Comparison of ENCODE assay signal across 2 fruit fly cellular contexts in the genomic region with DNA sequence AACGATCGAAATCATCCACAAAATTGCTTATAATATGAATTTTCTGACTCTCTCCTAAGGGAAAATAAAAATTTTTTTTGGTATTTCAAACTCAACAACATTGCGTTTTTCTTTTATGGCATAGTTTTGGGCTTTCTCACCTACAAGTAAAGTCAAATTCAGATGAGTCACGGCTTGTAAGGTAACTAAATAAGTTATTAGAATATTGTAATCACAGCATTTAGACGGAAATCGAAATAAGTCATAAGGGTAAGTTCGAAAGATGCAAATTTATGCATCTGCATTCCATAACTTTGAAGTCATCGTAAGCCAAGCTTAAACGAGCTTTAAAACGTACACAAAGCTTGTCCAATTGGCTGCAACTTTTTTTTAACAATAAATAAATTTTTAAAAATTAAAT.
TF ChIP-seq lines count a peak whose summit lies in the region.

No protein-coding gene starts in this region.

- TF ChIP-seq CTCF in whole organism, embryonic (GFP tag; optimal IDR thresholded peaks at IDR 0.05; lab: Kevin White, UChicago), result peak; percentile 31

TF ChIP-seq in whole organism, adult, 20 proteins besides CTCF, POLR2A, EP300 and RAD21:
- TF ChIP-seq CG1620 (GFP tag; optimal IDR thresholded peaks at IDR 0.05; lab: Kevin White, UChicago) (no peak), CG7101 (tag; optimal IDR thresholded peaks at IDR 0.05; lab: Kevin White, UChicago) (no peak), kay (GFP tag; lab: Kevin White, UChicago; ENCODE audit: borderline replicate concordance) (peak; percentile 78), Crg-1 (GFP tag; optimal IDR thresholded peaks at IDR 0.05; lab: Kevin White, UChicago) (no peak), toe (GFP tag; optimal IDR thresholded peaks at IDR 0.05; lab: Kevin White, UChicago) (no peak)

TF ChIP-seq in whole organism, embryonic, 481 proteins besides CTCF, POLR2A, EP300 and RAD21:
- TF ChIP-seq GATAe (GFP tag; conservative IDR thresholded peaks at IDR 0.05; lab: Robert Waterston, UW) (no peak), CG34224 (GFP tag; IDR thresholded peaks at IDR 0.05; lab: Robert Waterston, UW; ENCODE audit: partially characterized antibody) (no peak), CG4820 (GFP tag; optimal IDR thresholded peaks at IDR 0.05; lab: Kevin White, UChicago) (no peak), CG3995 (GFP tag; optimal IDR thresholded peaks at IDR 0.05; lab: Kevin White, UChicago) (peak; percentile 89), CG18476 (GFP tag; optimal IDR thresholded peaks at IDR 0.05; lab: Kevin White, UChicago) (no peak), kay (GFP tag; optimal IDR thresholded peaks at IDR 0.05; lab: Kevin White, UChicago) (peak; percentile 63), CG12942 (GFP tag; optimal IDR thresholded peaks at IDR 0.05; lab: Kevin White, UChicago) (no peak), dimm (GFP tag; IDR thresholded peaks at IDR 0.05; lab: Robert Waterston, UW) (no peak), cwo (GFP tag; optimal IDR thresholded peaks at IDR 0.05; lab: Kevin White, UChicago) (no peak), BEAF-32 (GFP tag; optimal IDR thresholded peaks at IDR 0.05; lab: Kevin White, UChicago) (no peak), gsb-n (tag; optimal IDR thresholded peaks at IDR 0.05; lab: Kevin White, UChicago) (no peak), CG7786 (GFP tag; optimal IDR thresholded peaks at IDR 0.05; lab: Kevin White, UChicago) (no peak), Atf-2 (GFP tag; optimal IDR thresholded peaks at IDR 0.05; lab: Kevin White, UChicago) (no peak), zfh1 (GFP tag; IDR thresholded peaks at IDR 0.05; lab: Robert Waterston, UW) (no peak), CG11504 (tag; optimal IDR thresholded peaks at IDR 0.05; lab: Kevin White, UChicago) (no peak), Ravus (GFP tag; IDR thresholded peaks at IDR 0.05; lab: Robert Waterston, UW) (no peak), YL-1 (GFP tag; optimal IDR thresholded peaks at IDR 0.05; lab: Kevin White, UChicago) (no peak), pros (GFP tag; optimal IDR thresholded peaks at IDR 0.05; lab: Kevin White, UChicago) (no peak)
TF ChIP-seq in whole organism, embryonic: peak in this region for 2.
